Worm (Caenorhabditis elegans): ENCODE data around the gene C26B2.7.

The C26B2.7 gene

DNA sequence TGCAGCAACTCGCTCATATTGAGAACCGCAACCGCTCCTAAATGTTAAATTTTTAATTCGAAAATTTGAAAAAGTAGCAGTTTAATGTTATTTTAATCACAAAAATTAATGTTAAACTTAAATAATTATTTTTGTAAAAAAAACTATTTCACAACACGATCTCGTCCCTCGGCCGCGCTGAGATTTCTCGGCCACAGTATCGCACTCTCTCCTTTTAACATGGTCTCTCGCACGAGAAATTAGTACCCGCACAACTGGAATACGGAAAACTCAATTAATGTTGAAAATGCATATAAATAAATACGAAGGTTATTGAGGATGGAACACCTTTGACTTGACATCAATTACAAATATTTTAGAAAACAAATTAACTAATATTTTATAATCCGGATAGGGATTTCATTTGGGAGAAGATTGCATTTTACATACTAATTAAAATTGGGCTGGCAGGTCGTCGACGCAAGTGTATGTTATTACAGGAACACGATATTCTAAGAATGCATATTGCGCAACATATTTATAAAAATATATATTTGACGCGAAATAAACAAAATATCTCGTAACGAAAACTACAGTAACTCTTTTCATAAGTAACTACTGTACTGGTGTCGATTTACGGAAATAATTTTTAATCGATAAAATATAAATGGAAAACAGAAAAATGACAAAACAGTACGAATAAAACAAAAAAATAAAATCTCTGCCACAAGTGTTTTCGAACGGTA, 3.9 kb downstream of the C26B2.7 start, which contains the start of gene dnc-4:
dnc-4 (minus strand) TSS at position 37 of the 725 bp plus-strand sequence.
- peak; percentile 40; the same call in 1 of the 2 replicates for TF ChIP-seq tbx-37 (GFP tag; conservative IDR thresholded peaks at IDR 0.05)
- TF ChIP-seq pes-1 (GFP tag; IDR thresholded peaks at IDR 0.05) = no peak
- TF ChIP-seq tbx-11 (GFP tag; IDR thresholded peaks at IDR 0.05) = no peak
- TF ChIP-seq ceh-13 (GFP tag; optimal IDR thresholded peaks at IDR 0.05) = no peak
- TF ChIP-seq ets-7 (tag; optimal IDR thresholded peaks at IDR 0.05) = no peak
- no peak for TF ChIP-seq ama-1 (optimal IDR thresholded peaks at IDR 0.05)
- TF ChIP-seq F13C5.2 (tag; optimal IDR thresholded peaks at IDR 0.05) = peak; percentile 22
- no peak for TF ChIP-seq flt-1 (GFP tag; IDR thresholded peaks at IDR 0.05)
- no peak for TF ChIP-seq aly-1 (tag; optimal IDR thresholded peaks at IDR 0.05)
- no peak for TF ChIP-seq ceh-36 (tag; optimal IDR thresholded peaks at IDR 0.05)
- TF ChIP-seq hmg-4 (GFP tag; optimal IDR thresholded peaks at IDR 0.05) = no peak
- TF ChIP-seq hmbx-1 (tag; optimal IDR thresholded peaks at IDR 0.05) = no peak
- no peak for TF ChIP-seq scrt-1 (GFP tag; IDR thresholded peaks at IDR 0.05)
- TF ChIP-seq hnd-1 (tag; optimal IDR thresholded peaks at IDR 0.05) = no peak

DNA sequence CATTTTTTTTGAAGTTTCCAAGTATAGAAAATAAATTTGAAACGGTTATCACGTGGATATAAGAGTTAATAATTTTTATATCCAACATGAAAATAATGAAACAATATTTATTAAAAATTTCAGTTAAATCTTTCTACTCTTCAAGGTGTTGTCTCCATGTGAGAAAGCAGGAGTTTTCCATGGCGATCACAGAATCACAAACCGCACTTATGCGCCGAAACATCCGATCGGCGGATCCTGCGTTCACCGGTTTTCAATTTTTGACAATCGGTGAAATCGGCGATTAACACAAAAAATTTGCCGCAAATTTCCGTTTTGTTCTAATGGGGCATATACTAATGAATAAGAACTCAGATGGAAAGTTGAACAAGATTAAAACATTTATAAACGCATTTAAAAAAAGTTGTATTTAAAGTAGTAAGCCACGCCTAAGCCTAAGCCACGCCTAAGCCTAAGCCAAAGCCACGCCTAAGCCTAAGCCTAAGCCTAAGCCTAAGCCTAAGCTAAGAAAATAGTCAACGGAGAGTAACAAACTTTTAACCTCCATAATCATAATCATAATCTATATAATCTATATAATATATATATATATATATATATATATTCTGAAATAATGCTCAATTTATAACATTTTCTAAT, 6.1 kb downstream of the C26B2.7 start, which contains the start of gene C26B2.2:
C26B2.2 (minus strand) TSS at position 88 of the 639 bp plus-strand sequence.
- peak; percentile 55 for TF ChIP-seq ceh-36 (tag; optimal IDR thresholded peaks at IDR 0.05)
- TF ChIP-seq tbx-11 (GFP tag; IDR thresholded peaks at IDR 0.05) = no peak
- TF ChIP-seq tra-4 (tag; optimal IDR thresholded peaks at IDR 0.05) = no peak

DNA sequence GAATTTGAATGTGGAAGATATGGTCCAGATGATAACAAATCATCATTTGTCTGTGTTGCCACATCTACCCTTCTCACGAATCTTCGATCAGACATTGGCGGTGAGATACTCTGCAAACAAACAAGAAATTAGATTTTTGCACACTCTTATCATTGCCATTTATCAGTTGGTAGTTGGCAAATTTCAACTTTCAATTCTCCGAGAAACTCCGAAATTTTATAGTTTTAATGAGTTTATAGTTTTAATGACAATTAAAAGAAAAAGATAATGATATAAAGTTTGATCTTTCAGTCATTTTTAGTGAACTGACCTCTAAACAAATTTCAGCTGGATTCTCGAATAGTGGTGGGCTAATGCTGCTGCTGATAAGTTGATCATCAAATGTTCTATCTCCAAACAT, 7.8 kb downstream of the C26B2.7 start:
- TF ChIP-seq hmbx-1 (tag; optimal IDR thresholded peaks at IDR 0.05) (no peak), ama-1 (optimal IDR thresholded peaks at IDR 0.05) (no peak), hmg-4 (GFP tag; optimal IDR thresholded peaks at IDR 0.05) (no peak), flt-1 (GFP tag; IDR thresholded peaks at IDR 0.05) (no peak), hnd-1 (tag; optimal IDR thresholded peaks at IDR 0.05) (no peak), pes-1 (GFP tag; IDR thresholded peaks at IDR 0.05) (no peak), B0310.2 (tag; optimal IDR thresholded peaks at IDR 0.05) (no peak), ceh-13 (GFP tag; optimal IDR thresholded peaks at IDR 0.05) (no peak), sea-1 (GFP tag; conservative IDR thresholded peaks at IDR 0.05) (no peak), tra-4 (tag; optimal IDR thresholded peaks at IDR 0.05) (no peak), tbx-37 (GFP tag; conservative IDR thresholded peaks at IDR 0.05) (no peak), aly-1 (tag; optimal IDR thresholded peaks at IDR 0.05) (no peak), tbx-11 (GFP tag; IDR thresholded peaks at IDR 0.05) (no peak)

DNA sequence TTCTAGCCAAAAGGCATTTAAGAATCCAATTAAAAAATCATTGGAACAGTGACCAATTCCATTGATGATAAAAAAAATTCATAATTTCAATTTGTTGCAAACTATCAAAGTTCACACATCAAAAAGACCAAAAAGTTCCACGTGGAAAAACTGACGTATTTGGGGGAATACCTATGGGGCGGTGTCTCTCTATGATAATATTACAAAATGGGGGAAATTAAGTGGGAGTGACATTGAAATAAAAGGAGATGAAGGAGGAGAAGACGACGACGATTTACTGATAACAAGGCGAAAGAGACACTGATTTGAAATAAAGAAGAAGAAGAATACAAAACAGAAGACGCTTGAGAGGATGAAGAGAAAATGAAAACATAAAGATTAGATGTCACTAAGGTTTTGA, 10.3 kb downstream of the C26B2.7 start:
- TF ChIP-seq hmbx-1 (tag; optimal IDR thresholded peaks at IDR 0.05) (no peak), tbx-37 (GFP tag; conservative IDR thresholded peaks at IDR 0.05) (no peak)

DNA sequence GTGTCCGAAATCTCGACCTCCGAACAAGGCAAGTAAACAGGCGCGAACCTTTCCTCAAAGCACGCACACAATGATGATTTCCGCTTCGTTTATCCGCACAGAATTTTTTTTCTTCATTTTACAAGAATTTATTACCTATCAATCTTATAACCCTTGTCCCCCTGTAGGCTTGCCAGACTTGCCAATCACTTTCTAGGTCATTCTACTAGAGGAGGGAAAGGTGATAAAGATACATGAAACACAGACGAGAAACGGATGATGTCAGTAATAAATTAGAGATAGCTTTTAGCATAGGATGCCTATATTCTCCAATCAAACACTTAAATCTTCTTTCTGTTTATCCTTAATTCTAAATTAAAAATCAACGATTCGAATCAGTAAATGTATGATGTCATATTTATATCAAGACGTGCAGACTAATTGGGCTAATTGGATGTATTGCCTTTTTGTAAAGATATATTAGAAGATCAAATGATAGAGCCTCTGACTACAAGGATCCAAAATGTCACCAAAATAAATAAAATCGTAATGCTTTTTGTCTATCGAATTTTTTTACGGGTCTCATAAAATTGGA, 11.3 kb downstream of the C26B2.7 start:
- TF ChIP-seq ama-1 (optimal IDR thresholded peaks at IDR 0.05) (no peak), tbx-11 (GFP tag; IDR thresholded peaks at IDR 0.05) (no peak), sea-1 (GFP tag; conservative IDR thresholded peaks at IDR 0.05) (no peak), tbx-37 (GFP tag; conservative IDR thresholded peaks at IDR 0.05) (no peak), ets-7 (tag; optimal IDR thresholded peaks at IDR 0.05) (no peak), hmg-4 (GFP tag; optimal IDR thresholded peaks at IDR 0.05) (no peak), aly-1 (tag; optimal IDR thresholded peaks at IDR 0.05) (no peak), B0310.2 (tag; optimal IDR thresholded peaks at IDR 0.05) (no peak), hmbx-1 (tag; optimal IDR thresholded peaks at IDR 0.05) (no peak), ceh-13 (GFP tag; optimal IDR thresholded peaks at IDR 0.05) (no peak), scrt-1 (GFP tag; IDR thresholded peaks at IDR 0.05) (no peak), tra-4 (tag; optimal IDR thresholded peaks at IDR 0.05) (no peak)

DNA sequence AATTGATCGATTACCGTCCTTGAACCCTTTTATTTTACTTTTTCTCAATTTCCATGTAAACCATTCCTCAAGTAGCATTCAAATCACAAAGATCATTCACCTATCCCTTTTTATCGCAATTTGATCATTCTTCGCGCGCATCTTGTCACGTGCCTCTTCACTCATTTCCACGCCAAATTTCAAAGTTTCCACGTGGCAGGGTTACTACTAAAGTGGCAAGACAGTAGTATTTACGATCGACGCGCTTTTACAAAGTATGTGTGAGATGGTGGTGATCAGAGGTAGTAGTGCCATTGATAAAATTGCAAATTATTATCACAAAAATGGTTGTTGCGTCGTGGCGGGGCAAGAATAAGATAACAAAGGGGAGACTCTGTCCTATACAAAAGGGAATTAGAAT, 12.3 kb downstream of the C26B2.7 start:
- TF ChIP-seq hmbx-1 (tag; optimal IDR thresholded peaks at IDR 0.05) = no peak
- TF ChIP-seq ceh-36 (tag; optimal IDR thresholded peaks at IDR 0.05) = no peak
- no peak for TF ChIP-seq pes-1 (GFP tag; IDR thresholded peaks at IDR 0.05)
- TF ChIP-seq ama-1 (optimal IDR thresholded peaks at IDR 0.05) = no peak
- no peak for TF ChIP-seq flt-1 (GFP tag; IDR thresholded peaks at IDR 0.05)
- TF ChIP-seq tbx-11 (GFP tag; IDR thresholded peaks at IDR 0.05) = no peak
- no peak for TF ChIP-seq tbx-37 (GFP tag; conservative IDR thresholded peaks at IDR 0.05)
- TF ChIP-seq hnd-1 (tag; optimal IDR thresholded peaks at IDR 0.05) = no peak
- no peak for TF ChIP-seq B0310.2 (tag; optimal IDR thresholded peaks at IDR 0.05)
- no peak for TF ChIP-seq tra-4 (tag; optimal IDR thresholded peaks at IDR 0.05)
- TF ChIP-seq F13C5.2 (tag; optimal IDR thresholded peaks at IDR 0.05) = no peak
- no peak for TF ChIP-seq hmg-4 (GFP tag; optimal IDR thresholded peaks at IDR 0.05)
- TF ChIP-seq sea-1 (GFP tag; conservative IDR thresholded peaks at IDR 0.05) = no peak
- TF ChIP-seq scrt-1 (GFP tag; IDR thresholded peaks at IDR 0.05) = no peak
- no peak for TF ChIP-seq ets-7 (tag; optimal IDR thresholded peaks at IDR 0.05)
- TF ChIP-seq aly-1 (tag; optimal IDR thresholded peaks at IDR 0.05) = no peak

DNA sequence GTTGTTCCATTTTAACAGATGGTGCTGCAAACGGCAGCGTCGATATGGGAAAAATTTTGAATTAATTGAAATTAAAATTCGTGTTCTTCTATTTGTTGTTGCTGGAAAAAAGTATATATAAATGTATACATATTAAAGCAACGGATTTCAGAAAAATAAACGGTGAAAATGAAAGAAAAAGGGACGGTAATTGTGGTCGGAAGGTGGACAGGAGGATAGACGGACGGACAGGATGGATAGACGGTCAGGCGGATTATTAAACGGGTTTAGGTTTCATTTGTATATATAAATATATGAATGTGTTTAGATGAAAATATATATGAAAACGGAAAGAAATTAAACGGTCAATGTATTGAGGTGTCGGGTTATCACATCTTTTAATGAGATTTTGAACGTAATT, 13.3 kb downstream of the C26B2.7 start, which contains the start of gene nhr-31:
nhr-31 (minus strand) TSS at position 101 of the 400 bp plus-strand sequence.
- TF ChIP-seq tbx-11 (GFP tag; IDR thresholded peaks at IDR 0.05) (no peak), hnd-1 (tag; optimal IDR thresholded peaks at IDR 0.05) (no peak), sea-1 (GFP tag; conservative IDR thresholded peaks at IDR 0.05) (no peak), B0310.2 (tag; optimal IDR thresholded peaks at IDR 0.05) (no peak), pes-1 (GFP tag; IDR thresholded peaks at IDR 0.05) (no peak), flt-1 (GFP tag; IDR thresholded peaks at IDR 0.05) (no peak), ets-7 (tag; optimal IDR thresholded peaks at IDR 0.05) (no peak), ceh-36 (tag; optimal IDR thresholded peaks at IDR 0.05) (no peak), tra-4 (tag; optimal IDR thresholded peaks at IDR 0.05) (no peak), tbx-37 (GFP tag; conservative IDR thresholded peaks at IDR 0.05) (no peak), ama-1 (optimal IDR thresholded peaks at IDR 0.05) (no peak)

Data from whole organism, early embryonic.